Fruit fly (Drosophila melanogaster) S2 (cell line): ENCODE data around the gene CG15256.

Experiments used
- CG8478 ChIP-seq: fragments of >200 bp; optimal IDR thresholded peaks from 2 replicates; lab custom pipeline; 2018
- CTCF ChIP-seq, 2 experiments: fragments of >200 bp; optimal IDR thresholded peaks; 2 replicates each; lab custom pipeline; 2018

DNA sequence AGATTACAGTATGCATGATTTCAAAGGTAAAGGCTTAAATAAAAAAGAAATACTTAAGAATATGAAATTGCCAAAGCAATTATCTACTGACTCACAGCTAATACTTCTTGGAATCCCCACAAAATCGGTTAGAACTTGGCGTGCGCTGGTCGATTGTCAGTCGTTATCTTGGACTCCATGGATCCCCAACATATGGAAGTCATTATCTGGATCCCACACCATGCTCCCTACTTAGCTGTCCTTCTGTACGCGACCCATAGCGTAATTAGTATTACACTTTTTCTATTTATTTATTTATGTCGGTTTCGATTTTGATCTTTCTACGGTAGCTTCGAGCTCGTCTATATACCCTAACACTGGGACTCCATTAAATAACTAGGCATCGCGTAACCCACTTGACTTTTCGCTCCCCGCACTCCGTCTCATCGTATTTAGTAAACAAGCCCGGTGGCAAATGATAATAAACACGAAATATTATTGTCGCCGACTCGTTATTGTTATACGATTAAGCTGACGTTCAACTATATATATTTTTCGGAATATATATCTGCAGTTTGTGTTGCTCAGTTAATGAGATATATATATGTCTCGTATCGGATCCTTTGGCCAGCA lies 49.2 kb upstream of the CG15256 start:
- TF ChIP-seq CTCF (optimal IDR thresholded peaks at IDR 0.05; lab: Kevin White, UChicago) (no peak), CG8478 (lab: Kevin White, UChicago) (no peak)
